Worm (Caenorhabditis elegans): ENCODE results near the gene cpg-1.

DNA sequence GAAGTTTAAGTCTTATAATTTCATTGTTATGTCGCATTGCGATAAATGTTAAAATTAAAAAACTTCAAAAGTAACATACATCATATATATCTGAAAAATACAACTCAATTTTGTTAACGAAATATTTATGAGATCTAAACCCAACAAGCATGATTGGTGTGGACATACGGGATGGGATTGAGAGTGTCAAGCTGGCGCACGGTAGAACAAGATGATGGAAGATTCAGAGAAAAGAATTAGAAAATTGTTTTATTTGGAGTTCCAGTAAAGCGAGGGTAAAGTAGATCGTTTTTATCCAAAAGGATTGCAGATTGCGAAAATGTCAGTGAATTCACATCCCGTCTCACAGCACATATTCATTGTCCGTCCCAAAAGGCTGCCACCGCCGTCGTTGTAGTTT is 12.4 kb upstream of the cpg-1 start:
- no peak for TF ChIP-seq hmbx-1 (tag; optimal IDR thresholded peaks at IDR 0.05)
- TF ChIP-seq flt-1 (GFP tag; IDR thresholded peaks at IDR 0.05), result no peak
- no peak for TF ChIP-seq ama-1 (optimal IDR thresholded peaks at IDR 0.05)

Measured in whole organism, early embryonic.